Worm (Caenorhabditis elegans) whole organism, L4/young adult: ENCODE measurements around the gene cest-31.

Source experiments
- W03F9.2 ChIP-seq: fragments of 150-350 bp; optimal IDR thresholded peaks from 2 replicates; lab custom pipeline; 2014; ENCODE audit warnings: missing biosample characterization, missing genetic modification characterization
- dao-5 ChIP-seq: sonication (generic microtip); optimal IDR thresholded peaks from 2 replicates; lab custom pipeline; 2016; ENCODE audit warnings: missing genotype, missing genetic modification characterization, moderate library complexity, missing compliant biosample characterization
- him-1 ChIP-seq: sonication (generic microtip); optimal IDR thresholded peaks from 2 replicates; lab custom pipeline; 2016; ENCODE audit warnings: missing genotype, missing genetic modification reagents, missing genetic modification characterization, missing compliant biosample characterization

cest-31 gene

DNA sequence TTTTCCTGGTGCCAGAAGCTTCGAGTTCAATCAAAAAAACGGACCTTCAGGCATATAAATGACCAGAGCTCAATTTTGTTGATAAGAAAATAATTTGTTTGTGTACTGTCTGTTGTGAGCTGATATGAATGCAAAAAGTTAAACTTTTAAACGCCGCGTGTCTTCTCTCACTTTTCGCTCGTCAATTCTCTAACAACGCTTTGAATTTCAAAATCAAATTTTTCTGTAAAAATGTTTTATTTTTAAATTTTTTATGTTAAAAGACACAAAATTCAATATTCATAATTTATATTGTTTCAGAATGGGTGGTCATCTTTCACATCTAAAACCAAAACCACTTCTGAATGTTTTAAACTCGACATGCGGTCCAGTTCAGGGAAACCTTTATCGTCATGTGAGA lies at the start of gene cest-31:
TSS of gene cest-31 (plus strand) at position 301 of the 400 bp plus-strand sequence.
- TF ChIP-seq dao-5 (tag; lab: Kevin White, UChicago), result no peak
- no peak for TF ChIP-seq W03F9.2 (tag; lab: Kevin White, UChicago)
- TF ChIP-seq him-1 (tag; lab: Kevin White, UChicago), result no peak

DNA sequence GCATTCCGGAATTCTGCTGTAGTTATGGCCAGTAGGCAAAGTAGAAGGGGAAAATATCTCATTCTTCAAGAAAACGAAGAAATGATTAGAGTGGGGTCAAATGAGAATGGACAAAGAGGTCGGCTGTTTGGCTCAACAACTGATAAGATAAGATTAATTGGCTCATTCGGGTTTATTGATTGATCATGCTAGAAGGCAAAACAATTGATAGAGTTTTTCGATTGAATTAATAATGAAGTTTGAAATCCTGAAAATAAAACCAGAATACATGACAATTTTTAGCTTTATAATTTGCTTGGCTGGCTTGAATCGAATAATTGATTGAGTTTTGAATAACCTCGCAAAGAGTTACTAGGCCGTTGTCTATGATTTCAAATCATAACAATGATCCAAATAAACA lies 47.8 kb upstream of the cest-31 start, which contains the start of gene ppt-1:
TSS of gene ppt-1 (minus strand) at position 101 of the 400 bp plus-strand sequence.
- TF ChIP-seq W03F9.2 (tag; lab: Kevin White, UChicago) (no peak), him-1 (tag; lab: Kevin White, UChicago) (no peak), dao-5 (tag; lab: Kevin White, UChicago) (no peak)

DNA sequence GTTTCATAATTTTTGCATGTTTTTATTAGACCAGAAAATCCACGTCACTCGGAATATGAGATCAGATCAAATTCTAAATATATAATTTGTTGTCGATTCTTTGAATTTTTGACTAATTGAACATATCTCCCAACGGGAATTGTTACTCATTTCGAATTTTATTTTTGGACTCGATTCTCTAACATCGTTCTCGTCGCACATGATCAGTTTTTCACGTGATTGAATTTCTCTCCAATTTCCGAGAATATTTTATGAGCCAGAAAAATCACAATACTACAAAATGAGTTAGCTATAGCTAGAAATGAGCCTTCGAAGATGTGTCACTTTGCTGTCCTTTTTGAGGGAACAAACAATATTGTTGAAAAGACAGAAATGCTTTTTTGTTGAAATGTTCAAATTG lies 43.3 kb upstream of the cest-31 start:
- TF ChIP-seq W03F9.2 (tag; lab: Kevin White, UChicago), result no peak
- no peak for TF ChIP-seq dao-5 (tag; lab: Kevin White, UChicago)
- no peak for TF ChIP-seq him-1 (tag; lab: Kevin White, UChicago)

DNA sequence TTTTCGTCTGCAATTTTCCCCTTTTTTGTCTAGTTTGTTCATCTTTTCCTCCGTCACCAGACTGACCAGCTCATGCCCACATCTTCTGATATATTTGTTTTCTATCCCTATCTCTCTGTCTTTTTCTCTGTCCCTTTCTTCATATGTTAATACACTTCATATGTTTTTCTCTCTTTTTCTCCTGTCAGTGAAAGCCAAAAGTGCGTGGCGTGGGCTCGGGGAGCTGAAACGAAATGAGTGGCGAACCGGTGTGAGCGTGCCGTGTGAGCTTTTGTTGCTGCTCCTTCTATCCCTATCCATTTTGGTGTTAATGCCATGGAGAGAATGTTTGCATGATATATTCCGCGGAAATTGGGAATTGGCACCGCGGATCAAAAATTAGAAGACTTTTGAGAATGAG lies 42.2 kb upstream of the cest-31 start:
- TF ChIP-seq him-1 (tag; lab: Kevin White, UChicago) (no peak), dao-5 (tag; lab: Kevin White, UChicago) (no peak), W03F9.2 (tag; lab: Kevin White, UChicago) (no peak)

DNA sequence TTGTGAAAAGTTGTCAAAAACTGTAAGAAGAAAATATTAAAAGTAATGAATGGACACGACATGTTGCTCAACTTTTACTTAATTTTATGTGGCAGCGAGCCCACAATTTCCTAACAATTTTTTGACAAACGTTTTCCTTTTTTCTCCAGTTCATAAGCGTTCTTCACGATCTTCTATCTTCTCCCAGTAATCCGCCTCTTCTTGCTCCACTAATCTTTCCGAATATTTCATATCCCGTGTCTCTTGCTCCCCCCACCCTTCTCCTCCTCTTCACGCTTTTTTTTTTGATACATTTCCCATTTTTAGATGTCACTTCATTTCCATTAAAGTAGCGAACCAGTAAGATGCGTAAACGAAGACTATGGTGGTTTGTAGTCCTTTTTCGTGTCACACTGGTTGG lies 41.1 kb upstream of the cest-31 start, which contains the start of gene scd-2:
TSS of gene scd-2 (plus strand) at position 301 of the 400 bp plus-strand sequence.
- no peak for TF ChIP-seq dao-5 (tag; lab: Kevin White, UChicago)
- no peak for TF ChIP-seq W03F9.2 (tag; lab: Kevin White, UChicago)
- TF ChIP-seq him-1 (tag; lab: Kevin White, UChicago), result no peak

DNA sequence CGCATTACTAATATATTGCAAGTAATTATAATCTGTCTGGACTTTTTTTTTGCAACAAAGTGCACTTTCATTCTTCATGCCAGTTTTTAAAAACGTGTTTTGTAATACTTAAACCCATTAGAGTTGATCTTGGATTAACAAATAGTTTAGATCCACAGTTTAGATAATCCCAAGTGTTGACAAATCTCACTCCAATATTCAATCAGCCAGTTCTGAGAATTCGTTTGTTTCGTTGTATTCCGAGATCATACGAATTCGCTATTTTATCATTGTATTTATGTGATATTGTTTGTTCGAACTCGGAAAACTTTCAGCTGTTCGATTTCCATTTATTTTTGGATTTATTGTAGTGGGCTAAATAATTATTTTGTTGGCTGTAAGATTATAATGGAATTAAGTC lies 28.3 kb upstream of the cest-31 start:
- TF ChIP-seq him-1 (tag; lab: Kevin White, UChicago) (no peak), dao-5 (tag; lab: Kevin White, UChicago) (no peak), W03F9.2 (tag; lab: Kevin White, UChicago) (no peak)

DNA sequence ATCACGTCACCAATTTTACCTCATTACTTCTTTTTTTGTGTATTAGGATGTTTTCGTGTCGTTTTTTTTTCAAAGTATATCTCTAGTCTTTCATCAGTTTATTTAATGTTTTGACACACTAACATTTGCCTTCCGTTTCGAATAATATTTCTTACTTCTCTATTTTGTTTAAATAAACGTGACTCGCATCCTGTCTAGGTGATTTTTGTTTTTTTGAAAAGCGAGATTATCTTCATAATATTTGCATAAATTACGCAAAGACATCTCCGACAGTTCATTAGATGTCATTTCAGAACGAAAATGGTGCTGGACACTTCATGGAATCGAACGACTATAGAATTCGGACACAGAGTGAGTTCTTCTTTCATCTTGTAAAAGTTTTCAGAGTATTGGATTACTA lies 24.8 kb upstream of the cest-31 start, which contains the start of gene T10H9.1:
TSS of gene T10H9.1 (plus strand) at position 301 of the 400 bp plus-strand sequence.
- no peak for TF ChIP-seq W03F9.2 (tag; lab: Kevin White, UChicago)

DNA sequence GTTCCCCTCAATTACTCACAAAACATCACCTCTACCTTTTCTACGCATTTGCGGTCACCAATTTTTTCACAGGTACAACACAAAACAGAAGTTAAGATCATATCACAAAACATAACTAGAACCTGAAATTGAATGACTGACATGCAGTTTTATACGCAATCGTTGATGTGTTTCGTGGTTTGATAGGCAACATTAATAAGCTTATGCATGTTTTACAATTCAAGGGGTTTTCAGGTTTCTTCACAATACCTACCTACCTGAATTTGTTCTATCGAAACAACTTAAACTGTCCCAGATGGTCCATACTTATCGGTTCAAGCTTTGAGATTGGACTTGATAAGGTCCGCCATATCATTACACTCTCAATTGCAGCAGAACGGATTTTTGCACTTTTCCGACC lies 23.6 kb upstream of the cest-31 start:
- TF ChIP-seq W03F9.2 (tag; lab: Kevin White, UChicago) (no peak), dao-5 (tag; lab: Kevin White, UChicago) (no peak), him-1 (tag; lab: Kevin White, UChicago) (no peak)

DNA sequence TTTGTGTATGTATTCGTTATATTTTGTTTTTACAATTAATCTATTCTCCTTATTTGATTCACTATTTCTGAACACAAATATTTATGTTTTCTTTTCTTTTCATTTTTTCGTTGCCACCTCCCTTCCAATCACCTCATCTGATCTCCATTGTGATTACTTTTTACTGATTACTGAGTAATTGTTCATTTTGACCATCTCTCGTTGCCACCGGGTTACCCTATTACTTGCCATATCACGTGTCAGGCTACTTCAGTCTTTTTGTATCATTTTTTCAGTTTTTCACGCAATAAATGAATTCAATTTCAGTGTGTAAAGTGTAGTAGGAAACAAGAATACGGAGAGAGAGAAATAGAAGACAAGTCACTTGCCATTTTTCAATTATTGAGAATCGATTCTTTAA lies 22.0 kb upstream of the cest-31 start, which contains the start of gene T10H9.8:
TSS of gene T10H9.8 (plus strand) at position 301 of the 400 bp plus-strand sequence.
- TF ChIP-seq dao-5 (tag; lab: Kevin White, UChicago), result no peak
- no peak for TF ChIP-seq him-1 (tag; lab: Kevin White, UChicago)
- no peak for TF ChIP-seq W03F9.2 (tag; lab: Kevin White, UChicago)

DNA sequence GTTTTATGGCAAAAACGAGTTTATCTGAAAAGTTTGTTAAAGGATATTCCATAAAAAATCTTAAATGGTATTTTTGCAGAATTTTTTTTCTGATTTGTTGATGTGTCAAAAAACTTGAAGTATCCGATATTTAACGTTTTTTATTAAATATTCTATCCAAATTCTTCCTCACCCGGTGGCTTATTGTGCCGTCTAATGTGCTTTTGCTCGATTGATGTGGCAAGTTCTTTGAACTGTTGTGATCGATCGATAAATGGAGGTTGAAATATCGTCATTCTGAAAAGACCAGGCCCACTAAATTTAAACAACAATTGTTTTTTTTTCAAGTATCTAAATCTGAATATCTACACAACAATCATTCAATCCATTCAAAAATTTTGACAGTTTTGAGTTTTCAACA lies 18.9 kb upstream of the cest-31 start, which contains the start of gene syx-18:
TSS of gene syx-18 (minus strand) at position 276 of the 400 bp plus-strand sequence.
- TF ChIP-seq dao-5 (tag; lab: Kevin White, UChicago) (peak; percentile 2), him-1 (tag; lab: Kevin White, UChicago) (peak; percentile 55), W03F9.2 (tag; lab: Kevin White, UChicago) (no peak)

DNA sequence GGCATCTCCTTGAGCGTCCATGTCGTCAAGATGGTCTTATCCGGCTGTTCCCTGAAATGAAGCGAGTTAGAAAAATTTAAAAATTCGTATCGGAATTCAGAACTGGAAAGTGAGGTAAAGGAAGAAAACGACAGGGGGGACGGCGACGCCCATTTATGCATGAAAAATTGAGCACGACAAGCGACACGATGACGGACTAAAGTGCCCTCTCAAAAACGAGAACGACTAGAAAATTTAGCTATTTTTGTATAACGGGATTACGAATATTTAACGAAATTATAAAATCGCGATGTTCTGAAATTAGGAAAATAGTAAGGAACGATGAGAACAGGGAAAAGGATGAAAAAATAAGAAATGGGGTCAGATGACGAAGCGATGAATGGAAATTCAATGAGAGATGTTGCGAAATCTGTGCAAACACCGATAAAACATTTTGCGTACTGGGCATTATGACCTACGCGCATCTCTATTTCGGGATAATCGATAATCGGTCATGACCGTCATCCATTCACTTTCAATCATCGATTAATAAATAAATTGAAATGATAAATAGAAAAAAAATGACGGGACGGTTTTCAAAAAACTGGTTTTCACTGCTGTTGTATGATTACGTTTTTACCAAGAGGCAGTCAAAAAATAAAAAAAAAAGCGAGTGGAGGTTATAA lies 17.5 kb upstream of the cest-31 start, which contains the start of gene snb-1:
TSS of gene snb-1 (minus strand) at position 51 of the 665 bp plus-strand sequence.
- TF ChIP-seq W03F9.2 (tag; lab: Kevin White, UChicago) (peak; percentile 75), him-1 (tag; lab: Kevin White, UChicago) (no peak)

DNA sequence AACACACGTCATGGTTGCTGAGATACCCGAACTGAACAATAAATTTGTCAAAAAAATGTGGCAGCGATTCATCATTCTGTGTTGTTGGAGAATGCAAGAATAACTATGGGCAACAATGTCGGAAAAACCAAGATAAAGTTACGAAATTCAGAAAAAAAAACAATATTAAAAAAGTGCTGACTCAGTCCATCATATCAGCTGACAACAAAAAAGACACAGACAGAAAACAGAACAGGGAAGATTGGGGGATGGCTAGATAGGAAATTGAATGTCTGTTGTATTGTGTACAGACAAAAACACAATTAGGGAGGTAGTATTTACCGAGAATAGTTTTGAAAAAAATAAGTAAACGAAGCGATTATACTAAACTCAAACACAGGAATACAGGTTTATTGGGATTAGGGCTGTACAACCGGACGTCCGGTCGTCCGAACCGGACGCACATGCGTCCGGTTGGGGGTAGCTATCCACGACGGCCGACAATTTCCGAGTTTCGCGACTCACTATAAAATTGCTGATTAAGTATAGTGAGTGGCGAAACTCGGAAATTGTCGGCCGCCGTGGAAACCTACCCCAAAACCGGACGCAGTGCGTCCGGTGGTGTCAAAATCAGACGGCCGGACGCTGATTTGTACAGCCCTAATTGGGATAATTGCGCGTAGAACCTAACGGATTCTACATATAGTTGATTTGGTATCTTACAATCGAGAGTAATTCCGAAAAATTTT lies 16.4 kb upstream of the cest-31 start:
- no peak for TF ChIP-seq dao-5 (tag; lab: Kevin White, UChicago)
- TF ChIP-seq W03F9.2 (tag; lab: Kevin White, UChicago), result no peak
- no peak for TF ChIP-seq him-1 (tag; lab: Kevin White, UChicago)

DNA sequence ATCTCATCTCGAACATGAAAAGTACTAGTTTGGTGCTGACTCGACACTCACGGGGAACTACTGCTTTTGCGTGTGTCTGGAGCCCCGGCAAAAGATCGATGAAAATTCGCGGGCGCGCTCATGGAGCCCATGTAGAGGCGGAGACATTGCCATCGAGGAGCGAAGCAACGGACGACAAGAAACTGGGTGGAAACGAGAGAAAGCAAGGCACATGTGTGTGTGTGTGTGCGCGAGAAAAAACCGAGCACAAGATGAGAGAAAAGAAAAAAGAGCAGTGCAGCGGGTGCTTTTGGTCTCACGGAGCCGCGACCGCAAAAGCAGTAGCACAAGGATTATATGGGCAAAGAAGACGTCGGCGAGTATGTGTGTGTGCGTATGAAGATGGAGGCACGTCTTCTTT lies 15.3 kb upstream of the cest-31 start:
- TF ChIP-seq W03F9.2 (tag; lab: Kevin White, UChicago), result no peak
- peak; percentile 76 for TF ChIP-seq him-1 (tag; lab: Kevin White, UChicago)
- TF ChIP-seq dao-5 (tag; lab: Kevin White, UChicago), result no peak
